Worm (Caenorhabditis elegans): ENCODE data around the gene F53A9.9.

Gene F53A9.9

ce11 chrX:8677320-8677719 is 43.2 kb downstream of the F53A9.9 start:
- TF ChIP-seq cog-1 (tag; optimal IDR thresholded peaks at IDR 0.05) (no peak), ztf-23 (GFP tag; IDR thresholded peaks at IDR 0.05) (no peak), tab-1 (GFP tag; IDR thresholded peaks at IDR 0.05) (no peak), med-1 (GFP tag; optimal IDR thresholded peaks at IDR 0.05; ENCODE audit: insufficient read depth) (no peak), ztf-29 (GFP tag; IDR thresholded peaks at IDR 0.05) (no peak), flt-1 (GFP tag; IDR thresholded peaks at IDR 0.05) (no peak), T22C8.4 (GFP tag; IDR thresholded peaks at IDR 0.05) (no peak), ref-1 (GFP tag; conservative IDR thresholded peaks at IDR 0.05) (no peak), klf-2 (GFP tag; conservative IDR thresholded peaks at IDR 0.05) (no peak)

ce11 chrX:8676088-8676779 is 44.3 kb downstream of the F53A9.9 start:
- no peak for TF ChIP-seq ref-1 (GFP tag; conservative IDR thresholded peaks at IDR 0.05)
- TF ChIP-seq klf-2 (GFP tag; conservative IDR thresholded peaks at IDR 0.05), result no peak
- TF ChIP-seq med-1 (GFP tag; optimal IDR thresholded peaks at IDR 0.05; ENCODE audit: insufficient read depth), result no peak
- no peak for TF ChIP-seq ztf-23 (GFP tag; IDR thresholded peaks at IDR 0.05)
- TF ChIP-seq cog-1 (tag; optimal IDR thresholded peaks at IDR 0.05), result no peak
- no peak for TF ChIP-seq flt-1 (GFP tag; IDR thresholded peaks at IDR 0.05)

DNA sequence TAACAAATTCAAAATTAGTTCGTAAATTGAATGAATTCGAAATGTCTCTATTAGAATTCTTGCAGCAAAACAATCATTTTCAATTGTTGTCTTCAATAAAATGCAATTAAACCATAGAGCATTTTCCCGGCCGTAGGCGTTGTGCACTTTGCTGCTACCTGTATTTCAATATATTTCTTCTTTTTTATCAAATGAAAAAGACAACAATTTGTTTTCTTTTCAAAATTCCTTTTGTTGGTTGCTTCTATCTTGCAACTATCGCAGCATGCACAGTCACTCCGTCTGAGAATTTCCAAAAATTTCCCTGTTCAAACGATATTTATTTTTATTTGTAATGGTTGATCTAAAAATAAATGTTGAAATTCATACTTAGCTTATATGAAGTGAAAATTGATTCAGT is 45.4 kb downstream of the F53A9.9 start:
- no peak for TF ChIP-seq klf-2 (GFP tag; conservative IDR thresholded peaks at IDR 0.05)
- TF ChIP-seq ref-1 (GFP tag; conservative IDR thresholded peaks at IDR 0.05), result no peak
- no peak for TF ChIP-seq T22C8.4 (GFP tag; IDR thresholded peaks at IDR 0.05)
- TF ChIP-seq cog-1 (tag; optimal IDR thresholded peaks at IDR 0.05), result no peak
- TF ChIP-seq ztf-29 (GFP tag; IDR thresholded peaks at IDR 0.05), result no peak
- TF ChIP-seq flt-1 (GFP tag; IDR thresholded peaks at IDR 0.05), result no peak
- TF ChIP-seq tab-1 (GFP tag; IDR thresholded peaks at IDR 0.05), result no peak
- no peak for TF ChIP-seq ztf-23 (GFP tag; IDR thresholded peaks at IDR 0.05)
- TF ChIP-seq med-1 (GFP tag; optimal IDR thresholded peaks at IDR 0.05; ENCODE audit: insufficient read depth), result no peak

ce11 chrX:8674514-8674913 is 46.0 kb downstream of the F53A9.9 start:
- no peak for TF ChIP-seq flt-1 (GFP tag; IDR thresholded peaks at IDR 0.05)
- no peak for TF ChIP-seq ztf-23 (GFP tag; IDR thresholded peaks at IDR 0.05)
- TF ChIP-seq T22C8.4 (GFP tag; IDR thresholded peaks at IDR 0.05), result no peak
- no peak for TF ChIP-seq ref-1 (GFP tag; conservative IDR thresholded peaks at IDR 0.05)
- TF ChIP-seq med-1 (GFP tag; optimal IDR thresholded peaks at IDR 0.05; ENCODE audit: insufficient read depth), result no peak
- TF ChIP-seq tab-1 (GFP tag; IDR thresholded peaks at IDR 0.05), result no peak
- TF ChIP-seq klf-2 (GFP tag; conservative IDR thresholded peaks at IDR 0.05), result no peak
- TF ChIP-seq cog-1 (tag; optimal IDR thresholded peaks at IDR 0.05), result no peak
- no peak for TF ChIP-seq ztf-29 (GFP tag; IDR thresholded peaks at IDR 0.05)

ce11 chrX:8672760-8673159 is 47.8 kb downstream of the F53A9.9 start, which contains the start of the genes K09E2.2 and K09E2.3:
Gene K09E2.2 (plus strand): TSS chrX:8673060.
Gene K09E2.3 (plus strand): TSS chrX:8673084.
- TF ChIP-seq tab-1 (GFP tag; IDR thresholded peaks at IDR 0.05), result no peak
- no peak for TF ChIP-seq T22C8.4 (GFP tag; IDR thresholded peaks at IDR 0.05)
- no peak for TF ChIP-seq cog-1 (tag; optimal IDR thresholded peaks at IDR 0.05)
- TF ChIP-seq med-1 (GFP tag; optimal IDR thresholded peaks at IDR 0.05; ENCODE audit: insufficient read depth), result no peak
- TF ChIP-seq klf-2 (GFP tag; conservative IDR thresholded peaks at IDR 0.05), result no peak
- no peak for TF ChIP-seq ztf-29 (GFP tag; IDR thresholded peaks at IDR 0.05)
- TF ChIP-seq flt-1 (GFP tag; IDR thresholded peaks at IDR 0.05), result no peak
- TF ChIP-seq ref-1 (GFP tag; conservative IDR thresholded peaks at IDR 0.05), result no peak
- no peak for TF ChIP-seq ztf-23 (GFP tag; IDR thresholded peaks at IDR 0.05)

Measured in whole organism, midembryonic.